Fruit fly (Drosophila melanogaster) whole organism, embryonic: ENCODE results near the gene unc-119.

Experiments used
- Abd-B ChIP-seq: fragments of 200-800 bp; sonication (Bioruptor generic); optimal IDR thresholded peaks from 2 replicates; lab custom pipeline; 2018; ENCODE audit warnings: missing biosample characterization, mild to moderate bottlenecking, missing genetic modification characterization, moderate library complexity
- Ada2b ChIP-seq: fragments of 200-800 bp; sonication (Bioruptor generic); IDR thresholded peaks from 2 replicates; pipeline ENCODE4 v1.3.6; 2022; ENCODE audit warnings: missing biosample characterization, missing genetic modification characterization
- BtbVII ChIP-seq: fragments of 200-800 bp; sonication (Bioruptor generic); optimal IDR thresholded peaks from 3 replicates; lab custom pipeline; 2017; ENCODE audit warnings: missing biosample characterization, mild to moderate bottlenecking, missing genetic modification characterization
- CG10274 ChIP-seq: fragments of 200-800 bp; sonication (Bioruptor generic); optimal IDR thresholded peaks from 3 replicates; lab custom pipeline; 2017; ENCODE audit warnings: missing biosample characterization, mild to moderate bottlenecking, missing genetic modification characterization
- CG10565 ChIP-seq: fragments of 200-800 bp; sonication (Bioruptor generic); optimal IDR thresholded peaks from 3 replicates; lab custom pipeline; 2016; ENCODE audit warnings: missing biosample characterization, mild to moderate bottlenecking, missing genetic modification characterization
- CG11247 ChIP-seq: fragments of 200-800 bp; sonication (Bioruptor generic); IDR thresholded peaks from 2 replicates; pipeline ENCODE4 v1.3.6; 2022; ENCODE audit warnings: missing biosample characterization, missing genetic modification characterization
- CG11560 ChIP-seq: fragments of 200-800 bp; sonication (Bioruptor generic); IDR thresholded peaks from 3 replicates; pipeline ENCODE4 v1.3.6; 2022; ENCODE audit warnings: missing biosample characterization, missing genetic modification characterization
- CG12236 ChIP-seq: fragments of 200-800 bp; sonication (Bioruptor generic); optimal IDR thresholded peaks from 2 replicates; lab custom pipeline; 2016; ENCODE audit warnings: missing biosample characterization, missing genetic modification characterization
- CG12299 ChIP-seq: fragments of 200-800 bp; sonication (Bioruptor generic); optimal IDR thresholded peaks from 2 replicates; lab custom pipeline; 2018; ENCODE audit warnings: missing biosample characterization, mild to moderate bottlenecking, missing genetic modification characterization
- CG13424 ChIP-seq: fragments of 200-800 bp; sonication (Bioruptor generic); optimal IDR thresholded peaks from 2 replicates; lab custom pipeline; 2019; ENCODE audit warnings: missing biosample characterization, mild to moderate bottlenecking, missing genetic modification characterization, moderate library complexity
- CG14860 ChIP-seq: fragments of 200-800 bp; sonication (Bioruptor generic); IDR thresholded peaks from 3 replicates; pipeline ENCODE4 v1.3.6; 2022; ENCODE audit warnings: missing biosample characterization, missing genetic modification characterization; ENCODE audit not compliant: partially characterized antibody
- CG17328 ChIP-seq: fragments of 200-800 bp; sonication (Bioruptor generic); IDR thresholded peaks from 2 replicates; pipeline ENCODE4 v1.3.6; 2022; ENCODE audit warnings: missing biosample characterization, missing genetic modification characterization
- CG2199 ChIP-seq: fragments of 200-800 bp; sonication (Bioruptor generic); IDR thresholded peaks from 3 replicates; pipeline ENCODE4 v1.3.6; 2022; ENCODE audit warnings: missing biosample characterization, missing genetic modification characterization
- CG2202 ChIP-seq: fragments of 200-800 bp; sonication (Bioruptor generic); optimal IDR thresholded peaks from 2 replicates; lab custom pipeline; 2018; ENCODE audit warnings: missing biosample characterization, mild to moderate bottlenecking, missing genetic modification characterization
- CG2889 ChIP-seq: fragments of 200-800 bp; sonication (Bioruptor generic); IDR thresholded peaks from 3 replicates; pipeline ENCODE4 v1.3.6; 2022; ENCODE audit warnings: missing biosample characterization, missing genetic modification characterization
- CG3065 ChIP-seq: fragments of 200-800 bp; sonication (Bioruptor generic); optimal IDR thresholded peaks from 2 replicates; lab custom pipeline; 2016; ENCODE audit warnings: missing biosample characterization, missing genetic modification characterization
- CG34376 ChIP-seq: fragments of 200-800 bp; sonication (Bioruptor generic); optimal IDR thresholded peaks from 2 replicates; lab custom pipeline; 2018; ENCODE audit warnings: missing biosample characterization, mild to moderate bottlenecking, missing genetic modification characterization
- CG4360 ChIP-seq: fragments of 200-800 bp; sonication (Bioruptor generic); IDR thresholded peaks from 2 replicates; pipeline ENCODE4 v1.3.6; 2022; ENCODE audit warnings: missing biosample characterization, missing genetic modification characterization
- CG4404 ChIP-seq: fragments of 200-800 bp; sonication (Bioruptor generic); IDR thresholded peaks from 2 replicates; pipeline ENCODE4 v1.3.6; 2022; ENCODE audit warnings: missing biosample characterization, missing genetic modification characterization
- CG4730 ChIP-seq: fragments of 200-800 bp; sonication (Bioruptor generic); IDR thresholded peaks from 2 replicates; pipeline ENCODE4 v1.3.6; 2022; ENCODE audit warnings: missing biosample characterization, missing genetic modification characterization
- CG6765 ChIP-seq: fragments of 200-800 bp; sonication (Bioruptor generic); optimal IDR thresholded peaks from 3 replicates; lab custom pipeline; 2017; ENCODE audit warnings: missing biosample characterization, mild to moderate bottlenecking, missing genetic modification characterization
- CG8089 ChIP-seq: fragments of 200-800 bp; sonication (Bioruptor generic); optimal IDR thresholded peaks from 3 replicates; lab custom pipeline; 2016; ENCODE audit warnings: missing biosample characterization, missing genetic modification characterization
- Hand ChIP-seq: fragments of 200-800 bp; sonication (Bioruptor generic); optimal IDR thresholded peaks from 2 replicates; lab custom pipeline; 2017; ENCODE audit warnings: mild to moderate bottlenecking, missing biosample characterization, missing genetic modification reagents, missing genetic modification characterization
- HmgD ChIP-seq: fragments of 200-800 bp; sonication (Bioruptor generic); optimal IDR thresholded peaks from 3 replicates; lab custom pipeline; 2016; ENCODE audit warnings: missing biosample characterization, missing genetic modification characterization
- Hmx ChIP-seq: fragments of 200-800 bp; sonication (Bioruptor generic); optimal IDR thresholded peaks from 2 replicates; lab custom pipeline; 2016; ENCODE audit warnings: missing biosample characterization, missing genetic modification characterization
- Lim3 ChIP-seq: fragments of 200-800 bp; sonication (Bioruptor generic); IDR thresholded peaks from 2 replicates; pipeline ENCODE4 v1.3.6; 2022; ENCODE audit warnings: missing biosample characterization, missing genetic modification characterization
- Lpt ChIP-seq: fragments of >200 bp; optimal IDR thresholded peaks from 2 replicates; lab custom pipeline; 2018; ENCODE audit warnings: missing biosample characterization, missing genetic modification characterization
- Mrtf ChIP-seq: fragments of 200-800 bp; sonication (Bioruptor generic); IDR thresholded peaks from 3 replicates; pipeline ENCODE4 v1.3.6; 2022; ENCODE audit warnings: missing biosample characterization, missing genetic modification characterization
- Oaz ChIP-seq: fragments of 200-800 bp; sonication (Bioruptor generic); IDR thresholded peaks from 2 replicates; pipeline ENCODE4 v1.3.6; 2022; ENCODE audit warnings: missing biosample characterization, missing genetic modification characterization
- Side ChIP-seq: fragments of 200-800 bp; sonication (Bioruptor generic); optimal IDR thresholded peaks from 2 replicates; lab custom pipeline; 2016; ENCODE audit warnings: missing biosample characterization, missing genetic modification characterization
- Tbp ChIP-seq: fragments of >200 bp; optimal IDR thresholded peaks from 2 replicates; lab custom pipeline; 2018; ENCODE audit warnings: missing biosample characterization, missing genetic modification characterization
- Vsx1 ChIP-seq: fragments of 200-800 bp; sonication (Bioruptor generic); optimal IDR thresholded peaks from 2 replicates; lab custom pipeline; 2017; ENCODE audit warnings: missing biosample characterization, mild to moderate bottlenecking, missing genetic modification characterization, missing genetic modification reagents
- ab ChIP-seq: fragments of 200-800 bp; sonication (Bioruptor generic); optimal IDR thresholded peaks from 2 replicates; lab custom pipeline; 2016; ENCODE audit warnings: missing biosample characterization, missing genetic modification characterization
- al ChIP-seq: fragments of 200-800 bp; sonication (Bioruptor generic); IDR thresholded peaks from 2 replicates; pipeline ENCODE4 v1.3.6; 2022; ENCODE audit warnings: missing biosample characterization, missing genetic modification characterization
- chinmo ChIP-seq: fragments of 200-800 bp; sonication (Bioruptor generic); IDR thresholded peaks from 4 replicates; pipeline ENCODE4 v1.3.6; 2022; ENCODE audit warnings: missing biosample characterization, missing genetic modification characterization; ENCODE audit not compliant: partially characterized antibody
- ci ChIP-seq: fragments of 200-800 bp; sonication (Bioruptor generic); IDR thresholded peaks from 3 replicates; pipeline ENCODE4 v1.3.6; 2022; ENCODE audit warnings: missing biosample characterization, missing genetic modification characterization
- cwo ChIP-seq: fragments of 200-800 bp; sonication (Bioruptor generic); optimal IDR thresholded peaks from 3 replicates; lab custom pipeline; 2017; ENCODE audit warnings: missing biosample characterization, missing genetic modification characterization, mild to moderate bottlenecking, moderate library complexity, missing genetic modification reagents
- emc ChIP-seq: fragments of 200-800 bp; sonication (Bioruptor generic); optimal IDR thresholded peaks from 2 replicates; lab custom pipeline; 2016; ENCODE audit warnings: missing biosample characterization, missing genetic modification characterization
- esg ChIP-seq: fragments of 200-800 bp; sonication (Bioruptor generic); conservative IDR thresholded peaks from 2 replicates; pipeline ENCODE4 v1.3.6; 2022; ENCODE audit warnings: missing biosample characterization, missing genetic modification characterization
- fru ChIP-seq: fragments of >200 bp; optimal IDR thresholded peaks from 2 replicates; lab custom pipeline; 2017
- insv ChIP-seq, 2 experiments: fragments of 200-800 bp; sonication (Bioruptor generic); optimal IDR thresholded peaks; 3 replicates each; lab custom pipeline; 2016 to 2018; ENCODE audit warnings: missing biosample characterization in 2 of 2, missing genetic modification characterization in 2 of 2
- nau ChIP-seq: fragments of 200-800 bp; sonication (Bioruptor generic); optimal IDR thresholded peaks from 3 replicates; lab custom pipeline; 2017; ENCODE audit warnings: missing biosample characterization, mild to moderate bottlenecking, missing genetic modification characterization, missing genetic modification reagents
- pzg ChIP-seq: fragments of 200-800 bp; sonication (Bioruptor generic); optimal IDR thresholded peaks from 3 replicates; lab custom pipeline; 2018; ENCODE audit warnings: missing biosample characterization, mild to moderate bottlenecking, missing genetic modification characterization, moderate library complexity
- ranshi ChIP-seq: fragments of 200-800 bp; sonication (Bioruptor generic); IDR thresholded peaks from 2 replicates; pipeline ENCODE4 v1.3.6; 2022; ENCODE audit warnings: missing biosample characterization, missing genetic modification characterization
- sisA ChIP-seq: fragments of 200-800 bp; sonication (Bioruptor generic); IDR thresholded peaks from 2 replicates; pipeline ENCODE4 v1.3.6; 2022; ENCODE audit warnings: missing biosample characterization, missing genetic modification characterization
- slbo ChIP-seq: fragments of 200-800 bp; sonication (Bioruptor generic); IDR thresholded peaks from 2 replicates; pipeline ENCODE4 v1.3.6; 2022; ENCODE audit warnings: missing biosample characterization, missing genetic modification characterization
- tin ChIP-seq: fragments of 200-800 bp; sonication (Bioruptor generic); optimal IDR thresholded peaks from 3 replicates; lab custom pipeline; 2016; ENCODE audit warnings: missing biosample characterization, missing genetic modification characterization
- tio ChIP-seq: fragments of 200-800 bp; sonication (Bioruptor generic); optimal IDR thresholded peaks from 2 replicates; lab custom pipeline; 2017; ENCODE audit warnings: missing biosample characterization, missing genetic modification characterization, inconsistent platforms
- unc-4 ChIP-seq: fragments of 200-800 bp; sonication (Bioruptor generic); IDR thresholded peaks from 2 replicates; pipeline ENCODE4 v1.3.6; 2022; ENCODE audit warnings: missing biosample characterization, missing genetic modification characterization; ENCODE audit not compliant: partially characterized antibody
- vnd ChIP-seq: fragments of 200-800 bp; sonication (Bioruptor generic); IDR thresholded peaks from 3 replicates; pipeline ENCODE4 v1.3.6; 2022; ENCODE audit warnings: missing biosample characterization, missing genetic modification characterization; ENCODE audit not compliant: partially characterized antibody
- wek ChIP-seq: fragments of 200-800 bp; sonication (Bioruptor generic); optimal IDR thresholded peaks from 3 replicates; lab custom pipeline; 2018; ENCODE audit warnings: missing biosample characterization, mild to moderate bottlenecking, missing genetic modification characterization, moderate library complexity

unc-119 gene

dm6 chrX:7290811-7291515 lies at the start of gene unc-119:
Gene unc-119, minus strand, starts transcription at chrX:7291298.
- TF ChIP-seq CG3065 (no peak), BtbVII (GFP tag; lab: Kevin White, UChicago) (no peak), Abd-B (GFP tag; lab: Kevin White, UChicago) (no peak), HmgD (GFP tag; lab: Kevin White, UChicago) (peak; percentile 47), esg (GFP tag; lab: Robert Waterston, UW) (no peak), CG2199 (no peak), CG12236 (GFP tag; lab: Kevin White, UChicago) (no peak), Ada2b (no peak), CG4730 (no peak), CG34376 (no peak), Side (no peak), wek (GFP tag; lab: Kevin White, UChicago) (no peak), CG11247 (GFP tag; lab: Robert Waterston, UW) (no peak), CG11560 (tag; lab: Robert Waterston, UW) (no peak), CG17328 (GFP tag; lab: Robert Waterston, UW) (no peak), nau (GFP tag; lab: Kevin White, UChicago) (no peak), CG4404 (GFP tag; lab: Robert Waterston, UW) (no peak), Hand (GFP tag; lab: Kevin White, UChicago) (no peak), vnd (GFP tag; lab: Robert Waterston, UW) (peak; percentile 39; the same call in 2 of the 3 replicates), Lpt (GFP tag; lab: Kevin White, UChicago) (no peak), Mrtf (GFP tag; lab: Robert Waterston, UW) (no peak), CG2202 (tag; lab: Kevin White, UChicago) (no peak), al (GFP tag; lab: Robert Waterston, UW) (no peak), fru (lab: Kevin White, UChicago) (no peak), unc-4 (GFP tag; lab: Robert Waterston, UW) (peak; percentile 72), cwo (GFP tag; lab: Kevin White, UChicago) (no peak), slbo (GFP tag; lab: Robert Waterston, UW) (no peak), CG12299 (tag; lab: Kevin White, UChicago) (peak; percentile 39), sisA (GFP tag; lab: Robert Waterston, UW) (no peak), ab (GFP tag; lab: Kevin White, UChicago) (no peak), Oaz (GFP tag; lab: Robert Waterston, UW) (no peak), CG10274 (no peak), ci (GFP tag; lab: Robert Waterston, UW) (no peak), CG13424 (tag; lab: Kevin White, UChicago) (no peak), CG14860 (GFP tag; lab: Robert Waterston, UW) (0 out of 3 replicates have a peak, but pooled peaks have one; percentile 36), pzg (peak; percentile 93), emc (GFP tag; lab: Kevin White, UChicago) (no peak), CG10565 (GFP tag; lab: Kevin White, UChicago) (no peak), chinmo (GFP tag; lab: Robert Waterston, UW) (0 out of 4 replicates have a peak, but pooled peaks have one; percentile 61), Tbp (no peak), insv (GFP tag; optimal IDR thresholded peaks at IDR 0.05; lab: Kevin White, UChicago) (no peak), CG6765 (GFP tag; lab: Kevin White, UChicago) (no peak), Lim3 (GFP tag; lab: Robert Waterston, UW) (no peak), tin (GFP tag; lab: Kevin White, UChicago) (no peak), tio (GFP tag; lab: Kevin White, UChicago) (no peak), CG4360 (peak; percentile 96), ranshi (GFP tag; lab: Robert Waterston, UW) (no peak), Vsx1 (GFP tag; lab: Kevin White, UChicago) (no peak), Hmx (no peak), CG2889 (GFP tag; lab: Robert Waterston, UW) (no peak), CG8089 (no peak)
